Fruit fly (Drosophila melanogaster) whole organism, embryonic: Measurements from ENCODE around the gene Atg12.

ENCODE experiments used
- Atf3 ChIP-seq: fragments of 200-800 bp; sonication (Bioruptor generic); optimal IDR thresholded peaks from 3 replicates; lab custom pipeline; 2016; ENCODE audit warnings: missing biosample characterization, missing genetic modification characterization
- CG7556 ChIP-seq: fragments of 200-800 bp; sonication (Bioruptor generic); optimal IDR thresholded peaks from 2 replicates; lab custom pipeline; 2017; ENCODE audit warnings: missing biosample characterization, mild to moderate bottlenecking, missing genetic modification characterization
- Fer1 ChIP-seq: fragments of 200-800 bp; sonication (Bioruptor generic); optimal IDR thresholded peaks from 2 replicates; lab custom pipeline; 2017; ENCODE audit warnings: missing biosample characterization, mild to moderate bottlenecking, missing genetic modification characterization
- ab ChIP-seq: fragments of 200-800 bp; sonication (Bioruptor generic); optimal IDR thresholded peaks from 2 replicates; lab custom pipeline; 2016; ENCODE audit warnings: missing biosample characterization, missing genetic modification characterization
- dm ChIP-seq: fragments of 200-800 bp; sonication (Bioruptor generic); optimal IDR thresholded peaks from 3 replicates; lab custom pipeline; 2016; ENCODE audit warnings: missing biosample characterization, missing genetic modification characterization
- nom ChIP-seq: fragments of 200-800 bp; sonication (Bioruptor generic); optimal IDR thresholded peaks from 2 replicates; lab custom pipeline; 2017; ENCODE audit warnings: missing biosample characterization, missing genetic modification characterization, mild to moderate bottlenecking, moderate library complexity, missing genetic modification reagents

DNA sequence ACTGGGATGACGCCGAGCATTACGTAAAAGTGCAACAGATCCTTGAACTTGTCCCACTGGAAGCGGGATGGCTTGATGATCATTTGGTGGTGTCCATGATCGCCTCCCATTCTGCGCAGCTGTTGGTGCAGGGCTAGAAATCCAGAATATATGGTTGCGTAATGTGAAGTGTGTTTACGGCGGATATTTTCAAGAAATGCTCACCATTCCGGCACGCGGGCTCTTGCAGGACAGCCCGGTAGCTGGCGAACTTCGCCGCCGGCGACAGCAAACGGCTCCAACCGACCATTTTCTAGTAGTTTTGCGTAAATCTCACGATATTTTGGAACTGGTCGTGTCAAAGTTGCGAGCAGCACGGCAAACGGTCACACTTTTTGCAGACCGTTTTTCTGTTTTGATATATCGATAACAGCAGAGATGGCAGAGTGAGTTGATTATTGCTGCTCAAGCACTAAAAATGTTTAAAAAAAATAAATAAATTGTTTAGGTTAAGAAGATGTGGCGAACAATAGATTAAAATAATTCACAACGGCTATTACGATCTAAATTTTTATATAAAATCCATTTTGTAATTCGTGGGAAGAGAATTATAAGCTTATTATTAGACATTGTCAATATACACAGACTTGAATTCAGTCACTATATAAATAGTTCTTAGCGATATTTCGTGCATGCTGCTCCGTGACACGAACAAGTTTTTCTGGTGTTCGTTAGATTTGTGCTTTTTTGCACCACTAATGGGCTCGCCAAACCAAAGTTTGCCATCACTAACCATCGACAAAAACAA lies 1.5 kb downstream of the Atg12 start, which contains the start of the genes ND-SGDH and RhoGAP68F:
- TF ChIP-seq nom = no peak
- peak; percentile 58 for TF ChIP-seq dm (GFP tag; lab: Kevin White, UChicago)
- peak; percentile 30 for TF ChIP-seq Fer1 (GFP tag; lab: Kevin White, UChicago)
- peak; percentile 7 for TF ChIP-seq Atf3
- TF ChIP-seq CG7556 = peak; percentile 74
- no peak for TF ChIP-seq ab
